Fruit fly (Drosophila melanogaster): ENCODE results near the gene Cyp4e3.

Gene Cyp4e3

dm6 chr2L:9779147-9779546 is 29.3 kb upstream of the Cyp4e3 start (continued):
- no peak for TF ChIP-seq scrt (GFP tag; optimal IDR thresholded peaks at IDR 0.05)
- TF ChIP-seq CG4854 (GFP tag; optimal IDR thresholded peaks at IDR 0.05) = no peak
- TF ChIP-seq z (GFP tag; IDR thresholded peaks at IDR 0.05) = no peak
- TF ChIP-seq CG1602 (GFP tag; optimal IDR thresholded peaks at IDR 0.05) = no peak
- TF ChIP-seq exex (tag; optimal IDR thresholded peaks at IDR 0.05) = no peak
- no peak for TF ChIP-seq E2f1 (GFP tag; IDR thresholded peaks at IDR 0.05)
- no peak for TF ChIP-seq CG9609 (GFP tag; optimal IDR thresholded peaks at IDR 0.05)
- peak; percentile 44 for TF ChIP-seq CG3281 (GFP tag; optimal IDR thresholded peaks at IDR 0.05)
- TF ChIP-seq CG33213 (GFP tag; optimal IDR thresholded peaks at IDR 0.05) = no peak
- TF ChIP-seq Ptx1 (GFP tag; IDR thresholded peaks at IDR 0.05) = 0 out of 2 replicates have a peak, but pooled peaks have one; percentile 20
- no peak for TF ChIP-seq CG8944 (GFP tag; optimal IDR thresholded peaks at IDR 0.05)
- no peak for TF ChIP-seq fd96Cb (tag; optimal IDR thresholded peaks at IDR 0.05)
- no peak for TF ChIP-seq sisA (GFP tag; IDR thresholded peaks at IDR 0.05)
- TF ChIP-seq Oli (tag; optimal IDR thresholded peaks at IDR 0.05) = peak; percentile 1
- TF ChIP-seq HmgD (GFP tag; optimal IDR thresholded peaks at IDR 0.05) = no peak
- TF ChIP-seq Vsx1 (GFP tag; optimal IDR thresholded peaks at IDR 0.05) = no peak
- no peak for TF ChIP-seq CG5180 (GFP tag; optimal IDR thresholded peaks at IDR 0.05)
- no peak for TF ChIP-seq Nf-YA (GFP tag; IDR thresholded peaks at IDR 0.05)
- no peak for TF ChIP-seq E2f2 (GFP tag; IDR thresholded peaks at IDR 0.05)
- TF ChIP-seq CG11695 (GFP tag; IDR thresholded peaks at IDR 0.05) = no peak
- no peak for TF ChIP-seq phol (tag; optimal IDR thresholded peaks at IDR 0.05)
- no peak for TF ChIP-seq CG6272 (GFP tag; IDR thresholded peaks at IDR 0.05)
- TF ChIP-seq otp (GFP tag; IDR thresholded peaks at IDR 0.05) = no peak
- TF ChIP-seq Fer1 (GFP tag; optimal IDR thresholded peaks at IDR 0.05) = peak; percentile 26
- no peak for TF ChIP-seq org-1 (GFP tag; optimal IDR thresholded peaks at IDR 0.05)
- TF ChIP-seq jigr1 (GFP tag; IDR thresholded peaks at IDR 0.05) = no peak
- no peak for TF ChIP-seq Dp (GFP tag; optimal IDR thresholded peaks at IDR 0.05)
- no peak for TF ChIP-seq CG11723 (GFP tag; optimal IDR thresholded peaks at IDR 0.05)
- TF ChIP-seq CG4617 (GFP tag; optimal IDR thresholded peaks at IDR 0.05; ENCODE audit: borderline replicate concordance) = no peak
- TF ChIP-seq pum (GFP tag; optimal IDR thresholded peaks at IDR 0.05) = peak; percentile 6
- TF ChIP-seq CG14965 (GFP tag; optimal IDR thresholded peaks at IDR 0.05; ENCODE audit: borderline replicate concordance) = no peak
- TF ChIP-seq CG10147 (GFP tag; optimal IDR thresholded peaks at IDR 0.05) = no peak
- TF ChIP-seq Sox102F (GFP tag; optimal IDR thresholded peaks at IDR 0.05) = no peak
- TF ChIP-seq HHEX (GFP tag; optimal IDR thresholded peaks at IDR 0.05) = peak; percentile 24
- peak; percentile 21; the same call in 1 of the 2 replicates for TF ChIP-seq H2.0 (GFP tag; IDR thresholded peaks at IDR 0.05)
- TF ChIP-seq B-H1 (GFP tag; IDR thresholded peaks at IDR 0.05) = no peak
- no peak for TF ChIP-seq CG7987 (GFP tag; optimal IDR thresholded peaks at IDR 0.05)
- TF ChIP-seq ERR (GFP tag; optimal IDR thresholded peaks at IDR 0.05) = no peak
- TF ChIP-seq mld (GFP tag; IDR thresholded peaks at IDR 0.05; ENCODE audit: partially characterized antibody) = no peak
- no peak for TF ChIP-seq crp (GFP tag; optimal IDR thresholded peaks at IDR 0.05)
- no peak for TF ChIP-seq HmgZ (tag; optimal IDR thresholded peaks at IDR 0.05)
- TF ChIP-seq Aef1 (GFP tag; IDR thresholded peaks at IDR 0.05) = no peak
- no peak for TF ChIP-seq rib (GFP tag; IDR thresholded peaks at IDR 0.05)
- no peak for TF ChIP-seq fd64A (GFP tag; optimal IDR thresholded peaks at IDR 0.05)
- TF ChIP-seq pzg (GFP tag; optimal IDR thresholded peaks at IDR 0.05) = no peak
- TF ChIP-seq Adf1 (GFP tag; IDR thresholded peaks at IDR 0.05) = no peak
- no peak for TF ChIP-seq ci (GFP tag; IDR thresholded peaks at IDR 0.05)
- peak; percentile 29 for TF ChIP-seq shn (GFP tag; optimal IDR thresholded peaks at IDR 0.05)
- TF ChIP-seq CTCF (GFP tag; optimal IDR thresholded peaks at IDR 0.05) = no peak
- TF ChIP-seq Hr78 (GFP tag; optimal IDR thresholded peaks at IDR 0.05) = no peak
- TF ChIP-seq CG12236 (GFP tag; optimal IDR thresholded peaks at IDR 0.05) = no peak
- no peak for TF ChIP-seq CG11456 (GFP tag; IDR thresholded peaks at IDR 0.05)

Measured in whole organism, embryonic.